Worm (Caenorhabditis elegans) whole organism, early embryonic: ENCODE data around the gene egrh-1.

Experiments used
- B0310.2 ChIP-seq: sonication (generic microtip); optimal IDR thresholded peaks from 2 replicates; lab custom pipeline; 2016; ENCODE audit warnings: mild to moderate bottlenecking, missing genetic modification characterization, missing compliant biosample characterization
- F13C5.2 ChIP-seq: sonication (generic microtip); optimal IDR thresholded peaks from 2 replicates; lab custom pipeline; 2017; ENCODE audit warnings: mild to moderate bottlenecking, missing genetic modification characterization, inconsistent platforms, missing compliant biosample characterization
- aly-1 ChIP-seq: sonication (generic microtip); optimal IDR thresholded peaks from 2 replicates; lab custom pipeline; 2016; ENCODE audit warnings: missing genetic modification characterization, missing compliant biosample characterization
- ama-1 ChIP-seq: fragments of 150-350 bp; optimal IDR thresholded peaks from 2 replicates; lab custom pipeline; 2014
- ceh-13 ChIP-seq: fragments of 200-800 bp; sonication (Bioruptor generic); optimal IDR thresholded peaks from 2 replicates; lab custom pipeline; 2018; ENCODE audit warnings: mild to moderate bottlenecking, missing genetic modification characterization, missing compliant biosample characterization
- ceh-36 ChIP-seq: sonication (generic microtip); optimal IDR thresholded peaks from 2 replicates; lab custom pipeline; 2016; ENCODE audit warnings: missing genetic modification characterization, inconsistent platforms, missing compliant biosample characterization
- ets-7 ChIP-seq: sonication (generic microtip); optimal IDR thresholded peaks from 2 replicates; lab custom pipeline; 2016; ENCODE audit warnings: missing genotype, missing genetic modification characterization, missing compliant biosample characterization
- flt-1 ChIP-seq: fragments of 200-800 bp; sonication (Bioruptor generic); IDR thresholded peaks from 2 replicates; pipeline ENCODE4 v1.3.6; 2022; ENCODE audit warnings: missing genetic modification characterization, missing compliant biosample characterization
- hmbx-1 ChIP-seq: sonication (generic microtip); optimal IDR thresholded peaks from 2 replicates; lab custom pipeline; 2016; ENCODE audit warnings: mild to moderate bottlenecking, missing genetic modification characterization, missing compliant biosample characterization
- hmg-4 ChIP-seq: fragments of 200-800 bp; sonication (Bioruptor generic); optimal IDR thresholded peaks from 2 replicates; lab custom pipeline; 2018; ENCODE audit warnings: mild to moderate bottlenecking, missing genetic modification characterization, missing compliant biosample characterization
- hnd-1 ChIP-seq: sonication (generic microtip); optimal IDR thresholded peaks from 2 replicates; lab custom pipeline; 2016; ENCODE audit warnings: missing genetic modification characterization, missing compliant biosample characterization
- pes-1 ChIP-seq: fragments of 200-800 bp; sonication (Bioruptor generic); IDR thresholded peaks from 2 replicates; pipeline ENCODE4 v1.3.6; 2022; ENCODE audit warnings: missing genetic modification reagents, missing genetic modification characterization, missing compliant biosample characterization
- scrt-1 ChIP-seq: fragments of 200-800 bp; sonication (Bioruptor generic); IDR thresholded peaks from 2 replicates; pipeline ENCODE4 v1.3.6; 2022; ENCODE audit warnings: missing genetic modification characterization, missing compliant biosample characterization
- sea-1 ChIP-seq: fragments of 200-800 bp; sonication (Bioruptor generic); conservative IDR thresholded peaks from 2 replicates; pipeline ENCODE4 v1.3.6; 2022; ENCODE audit warnings: missing genetic modification characterization, missing compliant biosample characterization
- tbx-11 ChIP-seq: fragments of 200-800 bp; sonication (Bioruptor generic); IDR thresholded peaks from 2 replicates; pipeline ENCODE4 v1.3.6; 2022; ENCODE audit warnings: missing genetic modification characterization, missing compliant biosample characterization
- tbx-37 ChIP-seq: fragments of 200-800 bp; sonication (Bioruptor generic); conservative IDR thresholded peaks from 2 replicates; pipeline ENCODE4 v1.3.6; 2022; ENCODE audit warnings: missing genetic modification reagents, missing genetic modification characterization, missing compliant biosample characterization
- tra-4 ChIP-seq: sonication (generic microtip); optimal IDR thresholded peaks from 2 replicates; lab custom pipeline; 2017; ENCODE audit warnings: missing genetic modification characterization, missing compliant biosample characterization

Gene egrh-1

ce11 chrX:14894845-14895244 is 49.1 kb downstream of the egrh-1 start, which contains the start of gene nac-1:
Gene nac-1 (plus strand): TSS chrX:14895145.
- TF ChIP-seq ets-7 (tag; lab: Kevin White, UChicago) = no peak
- TF ChIP-seq ama-1 (lab: Kevin White, UChicago) = no peak
- no peak for TF ChIP-seq hnd-1 (tag; lab: Kevin White, UChicago)
- TF ChIP-seq B0310.2 (tag; lab: Kevin White, UChicago) = no peak
- TF ChIP-seq sea-1 (GFP tag; lab: Robert Waterston, UW) = no peak
- TF ChIP-seq tbx-11 = no peak
- TF ChIP-seq hmbx-1 = no peak
- no peak for TF ChIP-seq ceh-36
- no peak for TF ChIP-seq scrt-1 (GFP tag; lab: Robert Waterston, UW)
- TF ChIP-seq F13C5.2 (tag; lab: Kevin White, UChicago) = no peak
- TF ChIP-seq pes-1 (GFP tag; lab: Robert Waterston, UW) = no peak
- TF ChIP-seq ceh-13 (GFP tag; lab: Kevin White, UChicago) = no peak
- no peak for TF ChIP-seq hmg-4
- no peak for TF ChIP-seq flt-1 (GFP tag; lab: Robert Waterston, UW)
- TF ChIP-seq tbx-37 = no peak
- no peak for TF ChIP-seq aly-1 (tag; lab: Kevin White, UChicago)
- TF ChIP-seq tra-4 (tag; lab: Kevin White, UChicago) = no peak

- TF ChIP-seq tbx-11 (no peak), aly-1 (tag; lab: Kevin White, UChicago) (no peak), ceh-36 (no peak), ama-1 (lab: Kevin White, UChicago) (no peak), tra-4 (tag; lab: Kevin White, UChicago) (no peak), sea-1 (GFP tag; lab: Robert Waterston, UW) (no peak), flt-1 (GFP tag; lab: Robert Waterston, UW) (no peak), hmbx-1 (no peak), F13C5.2 (tag; lab: Kevin White, UChicago) (no peak), B0310.2 (tag; lab: Kevin White, UChicago) (no peak), ets-7 (tag; lab: Kevin White, UChicago) (no peak), hnd-1 (tag; lab: Kevin White, UChicago) (no peak), ceh-13 (GFP tag; lab: Kevin White, UChicago) (no peak), hmg-4 (no peak), pes-1 (GFP tag; lab: Robert Waterston, UW) (no peak), scrt-1 (GFP tag; lab: Robert Waterston, UW) (no peak)
Measured at ce11 chrX:14897192-14897591, 51.5 kb downstream of the egrh-1 start.

ce11 chrX:14898205-14898604 is 52.5 kb downstream of the egrh-1 start, which contains the start of gene lips-8:
Gene lips-8 (plus strand): TSS chrX:14898505.
- TF ChIP-seq pes-1 (GFP tag; lab: Robert Waterston, UW) (no peak), flt-1 (GFP tag; lab: Robert Waterston, UW) (no peak), ceh-13 (GFP tag; lab: Kevin White, UChicago) (no peak), tbx-11 (no peak), ama-1 (lab: Kevin White, UChicago) (no peak), F13C5.2 (tag; lab: Kevin White, UChicago) (no peak), scrt-1 (GFP tag; lab: Robert Waterston, UW) (no peak), tbx-37 (no peak), ceh-36 (no peak), sea-1 (GFP tag; lab: Robert Waterston, UW) (no peak), ets-7 (tag; lab: Kevin White, UChicago) (no peak), tra-4 (tag; lab: Kevin White, UChicago) (no peak), hmbx-1 (no peak), B0310.2 (tag; lab: Kevin White, UChicago) (no peak)
